Worm (Caenorhabditis elegans): ENCODE results near the gene Y113G7C.1.

DNA sequence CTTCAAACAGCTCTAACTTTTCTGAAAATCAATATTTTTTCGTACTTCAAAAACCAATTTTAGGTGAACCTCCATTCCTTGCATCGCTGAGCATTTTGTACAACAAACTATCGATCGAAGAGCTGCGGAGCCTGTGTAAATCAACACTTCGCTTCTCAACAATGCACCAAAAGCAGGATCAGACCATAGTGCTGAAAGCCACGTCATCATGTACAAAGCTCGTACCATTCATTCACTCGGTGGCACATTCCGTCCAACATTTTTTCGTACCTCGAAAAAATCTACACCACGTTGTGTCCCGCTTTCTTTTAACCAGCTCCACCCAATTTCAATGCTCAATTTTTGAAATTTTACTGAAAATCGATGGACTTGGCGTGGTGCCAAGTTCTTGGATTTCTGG is 7.0 kb upstream of the Y113G7C.1 start, which contains the start of gene ZC15.10:
- TF ChIP-seq unc-39 (tag; optimal IDR thresholded peaks at IDR 0.05) (no peak), snpc-4 (tag; optimal IDR thresholded peaks at IDR 0.05) (no peak), nhr-21 (tag; optimal IDR thresholded peaks at IDR 0.05) (no peak), nhr-77 (tag; optimal IDR thresholded peaks at IDR 0.05) (no peak), lin-39 (tag; optimal IDR thresholded peaks at IDR 0.05) (no peak), nhr-10 (tag; optimal IDR thresholded peaks at IDR 0.05) (no peak), C34F6.9 (tag; optimal IDR thresholded peaks at IDR 0.05) (no peak), F13H6.1 (tag; optimal IDR thresholded peaks at IDR 0.05) (no peak), unc-55 (GFP tag; optimal IDR thresholded peaks at IDR 0.05) (no peak), zag-1 (tag; optimal IDR thresholded peaks at IDR 0.05) (no peak), ceh-82 (tag; optimal IDR thresholded peaks at IDR 0.05) (no peak), ZK546.5 (tag; optimal IDR thresholded peaks at IDR 0.05) (no peak), egl-27 (tag; optimal IDR thresholded peaks at IDR 0.05) (no peak)

Measured in whole organism, L2 larva.